Worm (Caenorhabditis elegans): Measurements from ENCODE around the gene M70.3.

Gene M70.3

DNA sequence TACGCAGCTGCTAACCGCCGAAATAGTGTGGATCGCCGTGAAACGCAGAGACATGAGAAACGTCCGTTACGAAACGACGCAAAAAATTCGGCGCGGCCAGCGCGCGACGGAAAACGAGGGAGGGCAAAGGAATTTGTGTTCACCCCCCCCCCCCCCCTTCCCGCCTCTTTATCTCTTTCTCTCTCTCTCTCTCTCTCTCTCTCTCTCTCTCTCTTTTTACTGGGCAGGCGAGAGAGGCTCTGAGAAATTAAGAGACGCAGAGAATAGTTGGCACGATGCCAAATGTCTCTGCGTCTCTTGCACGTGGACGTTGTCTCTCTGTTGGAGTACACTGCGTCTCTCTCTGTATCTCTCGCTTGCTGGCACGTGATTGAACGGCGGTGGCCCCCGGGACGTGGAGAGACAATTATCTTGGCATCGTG is 22.9 kb downstream of the M70.3 start (continued):
- TF ChIP-seq lir-3 (tag; optimal IDR thresholded peaks at IDR 0.05; ENCODE audit: poor library complexity) = peak; percentile 85
- peak; percentile 97 for TF ChIP-seq egl-13 (tag; optimal IDR thresholded peaks at IDR 0.05)
- TF ChIP-seq egl-27 (tag; optimal IDR thresholded peaks at IDR 0.05) = peak; percentile 43 to 86
- peak; percentile 96 for TF ChIP-seq ztf-4 (tag; optimal IDR thresholded peaks at IDR 0.05)
- TF ChIP-seq efl-3 (GFP tag; optimal IDR thresholded peaks at IDR 0.05) = peak; percentile 95
- TF ChIP-seq snu-23 (GFP tag; optimal IDR thresholded peaks at IDR 0.05) = peak; percentile 98
- TF ChIP-seq ztf-11 (tag; optimal IDR thresholded peaks at IDR 0.05) = peak; percentile 51 to 96
- TF ChIP-seq hlh-17 (GFP tag; optimal IDR thresholded peaks at IDR 0.05; ENCODE audit: borderline replicate concordance) = peak; percentile 44
- TF ChIP-seq ets-5 (GFP tag; IDR thresholded peaks at IDR 0.05) = no peak
- TF ChIP-seq Y116A8C.19 (tag; optimal IDR thresholded peaks at IDR 0.05; ENCODE audit: borderline replicate concordance) = no peak
- TF ChIP-seq mdl-1 (tag; optimal IDR thresholded peaks at IDR 0.05) = peak; percentile 97 to 98
- peak in 3 of 6 experiments; percentile 76 to 85 (median 81) for TF ChIP-seq elt-3 (tag; optimal IDR thresholded peaks at IDR 0.05)
- TF ChIP-seq unc-62 (GFP tag; optimal IDR thresholded peaks at IDR 0.05) = no peak
- peak; percentile 35 for TF ChIP-seq ceh-90 (tag; optimal IDR thresholded peaks at IDR 0.05)
- TF ChIP-seq F16B12.6 (tag; optimal IDR thresholded peaks at IDR 0.05) = peak; percentile 40
- TF ChIP-seq nhr-237 (tag; optimal IDR thresholded peaks at IDR 0.05) = peak; percentile 87
- peak; percentile 98 for TF ChIP-seq tbx-2 (tag; optimal IDR thresholded peaks at IDR 0.05)
- peak; percentile 96 for TF ChIP-seq lin-13 (GFP tag; optimal IDR thresholded peaks at IDR 0.05)
- peak; percentile 79 for TF ChIP-seq fos-1 (tag; optimal IDR thresholded peaks at IDR 0.05)
- peak; percentile 96 for TF ChIP-seq zip-4 (GFP tag; optimal IDR thresholded peaks at IDR 0.05)
- TF ChIP-seq xbp-1 (tag; optimal IDR thresholded peaks at IDR 0.05) = peak; percentile 96
- peak; percentile 91 for TF ChIP-seq sox-4 (tag; optimal IDR thresholded peaks at IDR 0.05)
- TF ChIP-seq elt-2 (tag; optimal IDR thresholded peaks at IDR 0.05) = peak; percentile 93
- TF ChIP-seq pqm-1 (tag; optimal IDR thresholded peaks at IDR 0.05) = no peak
- peak; percentile 80 for TF ChIP-seq C16A3.4 (tag; optimal IDR thresholded peaks at IDR 0.05)
- peak; percentile 99 for TF ChIP-seq unc-86 (tag; optimal IDR thresholded peaks at IDR 0.05)
- peak; percentile 98 for TF ChIP-seq dsc-1 (tag; optimal IDR thresholded peaks at IDR 0.05)
- TF ChIP-seq nhr-12 (tag; optimal IDR thresholded peaks at IDR 0.05) = peak; percentile 42
- TF ChIP-seq nhr-85 (tag) = peak; percentile 100
- TF ChIP-seq nhr-77 (tag; optimal IDR thresholded peaks at IDR 0.05) = peak; percentile 92
- peak; percentile 93 for TF ChIP-seq ceh-88 (GFP tag; IDR thresholded peaks at IDR 0.05)
- TF ChIP-seq mep-1 (tag; optimal IDR thresholded peaks at IDR 0.05) = peak; percentile 86
- TF ChIP-seq jun-1 (tag; optimal IDR thresholded peaks at IDR 0.05) = peak; percentile 96
- peak; percentile 98 for TF ChIP-seq nhr-90 (tag; optimal IDR thresholded peaks at IDR 0.05; ENCODE audit: poor library complexity)
- TF ChIP-seq ceh-8 (GFP tag; optimal IDR thresholded peaks at IDR 0.05) = peak; percentile 96
- peak; percentile 94 for TF ChIP-seq rnt-1 (tag; optimal IDR thresholded peaks at IDR 0.05)

DNA sequence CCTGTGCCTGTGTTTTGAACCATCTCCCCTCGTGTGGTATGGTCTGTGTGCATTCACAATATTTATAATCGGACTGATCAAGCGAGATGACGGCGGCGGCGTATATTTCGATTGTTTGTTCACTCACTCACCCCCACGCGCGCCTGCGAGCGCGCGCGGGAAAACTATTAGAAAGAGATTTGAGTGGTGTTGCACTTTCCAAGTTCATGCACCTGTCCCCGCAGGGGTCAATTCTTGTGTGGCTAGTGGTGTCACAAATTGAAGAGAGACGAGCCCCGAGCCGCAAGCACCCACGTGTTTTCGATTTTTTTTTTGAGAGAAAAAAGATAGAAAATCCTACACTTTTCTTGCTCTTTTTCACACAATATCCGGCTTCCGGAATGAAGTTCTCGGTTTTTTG is 25.0 kb downstream of the M70.3 start:
- TF ChIP-seq ztf-11 (tag; optimal IDR thresholded peaks at IDR 0.05) (no peak), pag-3 (tag; optimal IDR thresholded peaks at IDR 0.05; ENCODE audit: borderline replicate concordance, insufficient read depth) (no peak), lin-39 (tag; optimal IDR thresholded peaks at IDR 0.05) (peak; percentile 11), fkh-8 (tag; optimal IDR thresholded peaks at IDR 0.05) (no peak), vab-15 (tag; optimal IDR thresholded peaks at IDR 0.05) (no peak), efl-1 (optimal IDR thresholded peaks at IDR 0.05) (peak in 1 of 2 experiments; percentile 2), efl-1 (GFP tag; optimal IDR thresholded peaks at IDR 0.05 in 1 of 2) (peak in 1 of 2 experiments; percentile 51), ceh-90 (tag; optimal IDR thresholded peaks at IDR 0.05) (no peak), xbp-1 (tag; optimal IDR thresholded peaks at IDR 0.05) (no peak), nhr-84 (tag; optimal IDR thresholded peaks at IDR 0.05) (no peak), snpc-4 (tag; optimal IDR thresholded peaks at IDR 0.05) (no peak), C34B4.2 (tag; optimal IDR thresholded peaks at IDR 0.05) (no peak), swsn-7 (tag; optimal IDR thresholded peaks at IDR 0.05) (no peak), alr-1 (tag; optimal IDR thresholded peaks at IDR 0.05; ENCODE audit: borderline replicate concordance) (no peak), fkh-10 (GFP tag; optimal IDR thresholded peaks at IDR 0.05) (no peak), zag-1 (tag; optimal IDR thresholded peaks at IDR 0.05) (no peak), nhr-76 (tag; optimal IDR thresholded peaks at IDR 0.05) (no peak), unc-98 (GFP tag; IDR thresholded peaks at IDR 0.05) (no peak), ceh-82 (tag; optimal IDR thresholded peaks at IDR 0.05) (no peak), fkh-4 (tag; optimal IDR thresholded peaks at IDR 0.05; ENCODE audit: borderline replicate concordance) (no peak), pqm-1 (tag; optimal IDR thresholded peaks at IDR 0.05) (no peak), rnt-1 (tag; optimal IDR thresholded peaks at IDR 0.05) (peak; percentile 27)
